Worm (Caenorhabditis elegans) whole organism, L2 larva: ENCODE measurements around the gene F54D10.8.

Experiments
- C34F6.9 ChIP-seq: fragments of 150-350 bp; optimal IDR thresholded peaks from 2 replicates; lab custom pipeline; 2014; ENCODE audit warnings: missing biosample characterization, missing genetic modification characterization
- F13H6.1 ChIP-seq: sonication (generic microtip); optimal IDR thresholded peaks from 2 replicates; lab custom pipeline; 2016; ENCODE audit warnings: missing genetic modification characterization, missing compliant biosample characterization
- R02D3.7 ChIP-seq: fragments of 150-350 bp; optimal IDR thresholded peaks from 2 replicates; lab custom pipeline; 2014; ENCODE audit warnings: missing biosample characterization, missing genetic modification characterization
- Y55F3AM.14 ChIP-seq: fragments of 200-800 bp; sonication (Bioruptor generic); optimal IDR thresholded peaks from 2 replicates; lab custom pipeline; 2018; ENCODE audit warnings: mild to moderate bottlenecking, missing genetic modification characterization, missing compliant biosample characterization
- blmp-1 ChIP-seq: sonication (generic microtip); optimal IDR thresholded peaks from 2 replicates; lab custom pipeline; 2017; ENCODE audit warnings: missing genetic modification characterization, mild to moderate bottlenecking, missing compliant biosample characterization, antibody characterized with exemption, moderate library complexity; ENCODE audit not compliant: insufficient read depth
- ceh-16 ChIP-seq: fragments of 150-350 bp; optimal IDR thresholded peaks from 2 replicates; lab custom pipeline; 2014; ENCODE audit warnings: missing biosample characterization, missing genetic modification characterization
- ceh-82 ChIP-seq: fragments of 150-350 bp; optimal IDR thresholded peaks from 2 replicates; lab custom pipeline; 2014; ENCODE audit warnings: missing biosample characterization, missing genetic modification characterization
- dmd-4 ChIP-seq: sonication (generic microtip); optimal IDR thresholded peaks from 2 replicates; lab custom pipeline; 2017; ENCODE audit warnings: missing biosample characterization, missing genetic modification characterization
- egl-27 ChIP-seq: sonication (generic microtip); optimal IDR thresholded peaks from 3 replicates; lab custom pipeline; 2017; ENCODE audit warnings: missing biosample characterization, missing genetic modification reagents, missing genetic modification characterization
- fos-1 ChIP-seq: fragments of 150-350 bp; optimal IDR thresholded peaks from 2 replicates; lab custom pipeline; 2014; ENCODE audit warnings: missing biosample characterization, missing genetic modification characterization
- gmeb-1 ChIP-seq: fragments of 150-350 bp; optimal IDR thresholded peaks from 2 replicates; lab custom pipeline; 2014; ENCODE audit warnings: missing biosample characterization, missing genetic modification characterization
- lin-13 ChIP-seq: fragments of 150-350 bp; optimal IDR thresholded peaks from 2 replicates; lab custom pipeline; 2014; ENCODE audit warnings: missing biosample characterization, missing genetic modification reagents, missing genetic modification characterization
- lin-39 ChIP-seq: fragments of 150-350 bp; optimal IDR thresholded peaks from 2 replicates; lab custom pipeline; 2014; ENCODE audit warnings: missing biosample characterization, missing genetic modification reagents, missing genetic modification characterization
- lsy-2 ChIP-seq, 2 experiments: fragments of 150-350 bp in 1 of 2; sonication (generic microtip) in 1 of 2; optimal IDR thresholded peaks; 2 replicates each; lab custom pipeline; 2014 to 2017; ENCODE audit warnings: missing biosample characterization in 2 of 2, missing genetic modification characterization in 2 of 2
- mab-5 ChIP-seq: fragments of 150-350 bp; optimal IDR thresholded peaks from 2 replicates; lab custom pipeline; 2014; ENCODE audit warnings: missing biosample characterization, missing genetic modification characterization
- mdl-1 ChIP-seq, 2 experiments: fragments of 150-350 bp in 1 of 2; sonication (generic microtip) in 1 of 2; optimal IDR thresholded peaks; 2 replicates each; lab custom pipeline; 2017; ENCODE audit warnings: missing biosample characterization in 2 of 2, missing genetic modification characterization in 2 of 2
- nhr-12 ChIP-seq: fragments of 150-350 bp; optimal IDR thresholded peaks from 2 replicates; lab custom pipeline; 2014; ENCODE audit warnings: missing biosample characterization, missing genetic modification characterization
- nhr-129 ChIP-seq: fragments of 150-350 bp; optimal IDR thresholded peaks from 2 replicates; lab custom pipeline; 2014; ENCODE audit warnings: missing biosample characterization, missing genetic modification characterization
- nhr-23 ChIP-seq: fragments of 150-350 bp; optimal IDR thresholded peaks from 2 replicates; lab custom pipeline; 2014; ENCODE audit warnings: missing biosample characterization, missing genetic modification reagents, missing genetic modification characterization
- nhr-25 ChIP-seq: fragments of 150-350 bp; sonication (generic microtip); optimal IDR thresholded peaks from 3 replicates; lab custom pipeline; 2014; ENCODE audit warnings: missing biosample characterization, missing genetic modification characterization
- nhr-77 ChIP-seq: fragments of 150-350 bp; optimal IDR thresholded peaks from 2 replicates; lab custom pipeline; 2014; ENCODE audit warnings: missing biosample characterization, missing genetic modification characterization
- peb-1 ChIP-seq: fragments of 150-350 bp; optimal IDR thresholded peaks from 2 replicates; lab custom pipeline; 2014; ENCODE audit warnings: missing biosample characterization, missing genetic modification characterization
- sem-4 ChIP-seq: fragments of 150-350 bp; optimal IDR thresholded peaks from 2 replicates; lab custom pipeline; 2014; ENCODE audit warnings: missing biosample characterization, missing genetic modification reagents, missing genetic modification characterization
- skn-1 ChIP-seq: sonication (generic microtip); optimal IDR thresholded peaks from 2 replicates; lab custom pipeline; 2017; ENCODE audit warnings: missing biosample characterization, missing genetic modification characterization
- snpc-4 ChIP-seq: fragments of 150-350 bp; optimal IDR thresholded peaks from 2 replicates; lab custom pipeline; 2014; ENCODE audit warnings: missing biosample characterization, missing genetic modification characterization
- unc-55 ChIP-seq: fragments of 150-350 bp; sonication (generic microtip); optimal IDR thresholded peaks from 3 replicates; lab custom pipeline; 2014; ENCODE audit warnings: missing biosample characterization, missing genetic modification reagents, missing genetic modification characterization
- unc-62 ChIP-seq: fragments of 150-350 bp; optimal IDR thresholded peaks from 2 replicates; lab custom pipeline; 2014; ENCODE audit warnings: missing biosample characterization, missing genetic modification reagents, missing genetic modification characterization
- ztf-4 ChIP-seq: fragments of 150-350 bp; optimal IDR thresholded peaks from 2 replicates; lab custom pipeline; 2014; ENCODE audit warnings: missing biosample characterization, missing genetic modification characterization

Gene F54D10.8

DNA sequence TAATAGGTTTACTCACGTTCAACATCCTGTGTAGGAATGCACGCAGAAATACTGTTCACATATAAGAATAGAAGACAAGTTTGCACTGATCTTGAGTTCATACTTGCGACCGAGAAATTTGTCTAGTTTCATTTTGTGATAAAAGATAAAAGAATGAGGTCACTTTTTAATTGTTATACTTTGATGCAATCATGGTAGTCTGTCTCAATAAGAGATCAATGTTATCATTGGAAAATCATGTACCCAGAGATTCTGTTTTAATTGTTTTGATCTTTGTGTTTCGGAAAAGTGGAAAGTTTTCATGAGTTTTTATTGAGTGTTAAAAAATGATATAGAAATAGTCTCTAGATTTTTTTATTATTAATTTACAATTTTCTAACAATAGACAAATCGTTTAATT is 4.7 kb upstream of the F54D10.8 start, which contains the start of gene F54D10.9:
F54D10.9 (minus strand) TSS at position 101 of the 400 bp plus-strand sequence.
- TF ChIP-seq ceh-16 (no peak), Y55F3AM.14 (GFP tag; lab: Kevin White, UChicago) (no peak), peb-1 (tag; lab: Kevin White, UChicago) (no peak), nhr-12 (no peak), egl-27 (no peak), snpc-4 (tag; lab: Kevin White, UChicago) (no peak), mab-5 (tag; lab: Kevin White, UChicago) (no peak), sem-4 (tag; lab: Kevin White, UChicago) (no peak), ztf-4 (no peak), ceh-82 (tag; lab: Kevin White, UChicago) (no peak), nhr-23 (tag; lab: Kevin White, UChicago) (no peak), lin-39 (tag; lab: Kevin White, UChicago) (no peak), gmeb-1 (no peak), nhr-77 (tag; lab: Kevin White, UChicago) (no peak), dmd-4 (tag; lab: Kevin White, UChicago) (no peak), skn-1 (tag; lab: Kevin White, UChicago) (no peak)

- TF ChIP-seq lsy-2 (tag; optimal IDR thresholded peaks at IDR 0.05; lab: Kevin White, UChicago), result no peak
- no peak for TF ChIP-seq skn-1 (tag; lab: Kevin White, UChicago)
These were observed 1.9 kb upstream of the F54D10.8 start for ce11 chrII:3829623-3830022.

DNA sequence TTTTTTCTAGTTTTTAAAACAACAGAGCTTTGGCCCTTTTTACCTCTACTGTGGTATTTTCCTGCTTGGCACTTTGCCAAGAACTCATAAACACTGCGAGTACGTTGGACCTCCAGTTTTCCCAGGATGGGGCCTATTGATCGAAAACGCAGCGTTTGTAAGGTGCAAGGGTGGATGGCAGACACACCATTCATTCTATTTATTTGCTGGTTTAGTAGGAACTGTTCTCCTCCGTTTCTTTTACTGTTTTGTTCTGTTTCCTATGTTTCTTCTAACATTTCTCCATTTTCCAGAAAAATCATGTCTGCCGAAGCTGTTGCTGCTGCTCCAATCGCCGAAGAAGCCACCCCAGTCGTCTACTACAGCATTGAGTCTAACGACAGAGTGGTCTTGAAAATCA is 3.8 kb downstream of the F54D10.8 start, which contains the start of gene skr-15:
skr-15 (plus strand) TSS at position 301 of the 400 bp plus-strand sequence.
- TF ChIP-seq fos-1 (tag; lab: Kevin White, UChicago), result no peak
- TF ChIP-seq F13H6.1 (tag; lab: Kevin White, UChicago), result no peak
- TF ChIP-seq ceh-16, result no peak
- TF ChIP-seq nhr-12, result no peak
- no peak for TF ChIP-seq C34F6.9
- TF ChIP-seq skn-1 (tag; lab: Kevin White, UChicago), result no peak
- no peak for TF ChIP-seq unc-62
- TF ChIP-seq nhr-25 (tag; lab: Kevin White, UChicago), result no peak

DNA sequence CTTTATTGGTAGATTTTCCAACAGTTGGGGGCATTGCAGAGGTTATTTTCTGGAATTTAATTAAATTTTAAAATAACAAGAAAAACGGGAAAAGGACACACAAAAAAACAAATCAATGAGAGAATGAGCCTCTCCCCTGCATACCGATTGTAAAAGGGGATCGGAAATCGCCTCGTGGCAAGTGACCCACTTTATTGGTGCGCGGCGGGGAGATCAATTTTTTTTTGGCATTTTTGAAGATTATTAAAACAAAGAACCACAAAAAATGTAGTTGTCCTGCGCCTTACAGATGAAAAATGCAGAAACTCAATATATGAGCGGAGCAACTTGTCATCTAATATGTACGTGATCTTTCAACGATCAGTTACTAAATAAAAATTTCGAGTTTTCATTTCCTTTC is 6.5 kb downstream of the F54D10.8 start, which contains the start of gene F54D10.7:
F54D10.7 (minus strand) TSS at position 49 of the 400 bp plus-strand sequence.
- TF ChIP-seq mdl-1 (tag; optimal IDR thresholded peaks at IDR 0.05; lab: Kevin White, UChicago) (no peak), blmp-1 (tag; lab: Kevin White, UChicago) (no peak), mab-5 (tag; lab: Kevin White, UChicago) (no peak), R02D3.7 (tag; lab: Kevin White, UChicago) (no peak), ceh-82 (tag; lab: Kevin White, UChicago) (no peak), lin-39 (tag; lab: Kevin White, UChicago) (no peak)

DNA sequence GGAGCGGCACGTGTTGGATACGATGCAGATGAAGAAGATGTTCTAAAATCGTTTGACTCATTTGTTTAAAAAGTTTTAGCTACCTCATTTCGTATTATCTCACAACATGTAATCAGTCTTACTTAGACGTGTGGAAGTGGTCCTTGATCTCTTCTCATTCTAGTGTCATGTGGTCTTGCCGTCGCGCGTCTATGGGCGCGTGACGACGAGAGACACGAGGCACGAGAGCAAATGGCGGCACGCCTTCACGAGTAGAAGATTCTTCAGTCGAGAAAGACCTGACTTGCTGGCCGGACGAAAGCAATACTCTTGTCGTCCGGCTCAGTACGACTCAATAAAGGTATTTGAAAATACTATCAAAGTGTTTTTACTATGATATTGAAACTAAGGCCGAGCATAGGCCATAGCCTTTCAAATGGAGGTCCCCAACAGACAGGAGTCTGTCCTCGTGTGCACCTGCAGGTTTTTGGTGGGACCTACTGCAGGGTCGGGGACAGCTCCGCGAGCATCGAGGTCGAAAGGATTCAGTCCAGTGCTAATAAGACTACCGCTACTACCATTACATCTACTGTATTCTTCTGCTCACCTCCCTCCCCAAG is 11.4 kb downstream of the F54D10.8 start, which contains the start of gene fbxa-24:
fbxa-24 (plus strand) TSS at position 276 of the 599 bp plus-strand sequence.
- TF ChIP-seq lsy-2 (tag; optimal IDR thresholded peaks at IDR 0.05; lab: Kevin White, UChicago) (peak in 1 of 2 experiments; percentile 42), nhr-129 (peak; percentile 5)

- TF ChIP-seq gmeb-1 (peak; percentile 9), lsy-2 (tag; optimal IDR thresholded peaks at IDR 0.05; lab: Kevin White, UChicago) (peak in 1 of 2 experiments; percentile 19), unc-55 (GFP tag; lab: Kevin White, UChicago) (peak; percentile 28), fos-1 (tag; lab: Kevin White, UChicago) (peak; percentile 93), lin-13 (no peak)
These were observed 12.1 kb downstream of the F54D10.8 start for ce11 chrII:3815445-3816208.
